Worm (Caenorhabditis elegans) whole organism, midembryonic: ENCODE data around the gene C01B10.3.

Experiments used
- T22C8.4 ChIP-seq: fragments of 200-800 bp; sonication (Bioruptor generic); IDR thresholded peaks from 2 replicates; pipeline ENCODE4 v1.3.6; 2022; ENCODE audit warnings: missing genetic modification characterization, missing compliant biosample characterization
- flt-1 ChIP-seq: fragments of 200-800 bp; sonication (Bioruptor generic); IDR thresholded peaks from 2 replicates; pipeline ENCODE4 v1.3.6; 2022; ENCODE audit warnings: missing genetic modification characterization, missing compliant biosample characterization
- ztf-29 ChIP-seq: fragments of 200-800 bp; sonication (Bioruptor generic); IDR thresholded peaks from 2 replicates; pipeline ENCODE4 v1.3.6; 2022; ENCODE audit warnings: missing genetic modification reagents, missing genetic modification characterization, missing compliant biosample characterization

ce11 chrIV:6585397-6585921 lies 35.7 kb downstream of the C01B10.3 start, which contains the start of the genes F38A5.2 and dnj-11:
- 0 out of 2 replicates have a peak, but pooled peaks have one; percentile 19 for TF ChIP-seq flt-1 (GFP tag; lab: Robert Waterston, UW)
- TF ChIP-seq ztf-29 (GFP tag; lab: Robert Waterston, UW), result no peak
- TF ChIP-seq T22C8.4 (GFP tag; lab: Robert Waterston, UW), result no peak
